Worm (Caenorhabditis elegans) whole organism, L4 larva: ENCODE measurements around the gene F59F4.3.

Experiments used
- F26F4.8 ChIP-seq: fragments of 200-800 bp; sonication (Bioruptor generic); conservative IDR thresholded peaks from 2 replicates; pipeline ENCODE4 v1.3.6; 2022; ENCODE audit warnings: missing genetic modification characterization, missing compliant biosample characterization
- F37D6.2 ChIP-seq: sonication (generic microtip); optimal IDR thresholded peaks from 2 replicates; lab custom pipeline; 2016; ENCODE audit warnings: mild to moderate bottlenecking, missing genetic modification characterization, missing compliant biosample characterization
- F44E2.7 ChIP-seq: fragments of 200-800 bp; sonication (Bioruptor generic); IDR thresholded peaks from 2 replicates; pipeline ENCODE4 v2.1.2; 2022; ENCODE audit warnings: missing genetic modification characterization, missing compliant biosample characterization
- R02D3.7 ChIP-seq: fragments of 150-350 bp; sonication (generic microtip); optimal IDR thresholded peaks from 3 replicates; lab custom pipeline; 2014; ENCODE audit warnings: missing biosample characterization, missing genetic modification characterization
- T20F7.1 ChIP-seq: fragments of 200-800 bp; sonication (Bioruptor generic); optimal IDR thresholded peaks from 2 replicates; lab custom pipeline; 2018; ENCODE audit warnings: mild to moderate bottlenecking, missing genetic modification characterization, missing compliant biosample characterization
- T26A8.4 ChIP-seq: fragments of 200-800 bp; sonication (Bioruptor generic); IDR thresholded peaks from 2 replicates; pipeline ENCODE4 v1.3.6; 2022; ENCODE audit warnings: missing genetic modification characterization, missing compliant biosample characterization
- Y75B8A.6 ChIP-seq: fragments of 200-800 bp; sonication (Bioruptor generic); IDR thresholded peaks from 2 replicates; pipeline ENCODE4 v1.3.6; 2022; ENCODE audit warnings: missing genetic modification reagents, missing genetic modification characterization, missing compliant biosample characterization
- aha-1 ChIP-seq: fragments of 150-350 bp; peaks from one replicate; lab custom pipeline; 2014; ENCODE audit warnings: missing biosample characterization, missing genetic modification characterization
- ama-1 ChIP-seq: fragments of 150-350 bp; optimal IDR thresholded peaks from 2 replicates; lab custom pipeline; 2014; ENCODE audit warnings: inconsistent platforms, mixed read lengths
- attf-4 ChIP-seq: sonication (generic microtip); optimal IDR thresholded peaks from 3 replicates; lab custom pipeline; 2017; ENCODE audit warnings: missing biosample characterization, missing genetic modification characterization
- ceh-20 ChIP-seq: fragments of 200-800 bp; sonication (Bioruptor generic); IDR thresholded peaks from 2 replicates; pipeline ENCODE4 v1.3.6; 2022; ENCODE audit warnings: missing genetic modification reagents, missing genetic modification characterization, missing compliant biosample characterization
- ceh-82 ChIP-seq: sonication (generic microtip); optimal IDR thresholded peaks from 2 replicates; lab custom pipeline; 2017; ENCODE audit warnings: missing biosample characterization, missing genetic modification characterization
- cey-2 ChIP-seq: sonication (generic microtip); optimal IDR thresholded peaks from 3 replicates; lab custom pipeline; 2017; ENCODE audit warnings: missing genetic modification characterization, mild to moderate bottlenecking, missing compliant biosample characterization, antibody characterized with exemption, borderline replicate concordance; ENCODE audit not compliant: insufficient read depth
- daf-19 ChIP-seq: fragments of 200-800 bp; sonication (Bioruptor generic); conservative IDR thresholded peaks from 2 replicates; pipeline ENCODE4 v1.3.6; 2022; ENCODE audit warnings: missing genetic modification characterization, missing compliant biosample characterization
- daf-8 ChIP-seq: fragments of 200-800 bp; sonication (Bioruptor generic); IDR thresholded peaks from 2 replicates; pipeline ENCODE4 v1.3.6; 2022; ENCODE audit warnings: missing genetic modification characterization, missing compliant biosample characterization
- dmd-6 ChIP-seq: fragments of 200-800 bp; sonication (Bioruptor generic); IDR thresholded peaks from 2 replicates; pipeline ENCODE4 v1.3.6; 2022; ENCODE audit warnings: missing genetic modification reagents, missing genetic modification characterization, missing compliant biosample characterization
- duxl-1 ChIP-seq: sonication (generic microtip); optimal IDR thresholded peaks from 2 replicates; lab custom pipeline; 2016; ENCODE audit warnings: mild to moderate bottlenecking, missing genetic modification characterization, moderate library complexity, missing compliant biosample characterization; ENCODE audit not compliant: poor library complexity
- egl-43 ChIP-seq: fragments of 200-800 bp; sonication (Bioruptor generic); IDR thresholded peaks from 2 replicates; pipeline ENCODE4 v1.3.6; 2022; ENCODE audit warnings: missing genetic modification reagents, missing genetic modification characterization, missing compliant biosample characterization
- fos-1 ChIP-seq: fragments of 150-350 bp; optimal IDR thresholded peaks from 2 replicates; lab custom pipeline; 2014; ENCODE audit warnings: missing biosample characterization, missing genetic modification characterization
- hlh-11 ChIP-seq: fragments of 200-800 bp; sonication (Bioruptor generic); optimal IDR thresholded peaks from 2 replicates; lab custom pipeline; 2018; ENCODE audit warnings: mild to moderate bottlenecking, missing genetic modification characterization, missing compliant biosample characterization
- hlh-30 ChIP-seq: sonication (generic microtip); optimal IDR thresholded peaks from 2 replicates; lab custom pipeline; 2017; ENCODE audit warnings: antibody characterized with exemption, mild to moderate bottlenecking, missing genetic modification characterization, missing compliant biosample characterization; ENCODE audit not compliant: insufficient read depth
- lin-13 ChIP-seq: fragments of 150-350 bp; optimal IDR thresholded peaks from 2 replicates; lab custom pipeline; 2014; ENCODE audit warnings: missing biosample characterization, missing genetic modification reagents, missing genetic modification characterization
- lir-3 ChIP-seq: sonication (generic microtip); optimal IDR thresholded peaks from 2 replicates; lab custom pipeline; 2016; ENCODE audit warnings: mild to moderate bottlenecking, missing genetic modification characterization, missing compliant biosample characterization
- madf-5 ChIP-seq, 2 experiments: fragments of 200-800 bp; sonication (Bioruptor generic); IDR thresholded peaks; 2 replicates each; pipeline ENCODE4 v1.3.6; 2022; ENCODE audit warnings: missing compliant biosample characterization in 2 of 2, missing genetic modification characterization in 2 of 2
- madf-9 ChIP-seq: fragments of 200-800 bp; sonication (Bioruptor generic); conservative IDR thresholded peaks from 2 replicates; pipeline ENCODE4 v1.3.6; 2022; ENCODE audit warnings: missing genetic modification reagents, missing genetic modification characterization, missing compliant biosample characterization
- mdt-29 ChIP-seq: fragments of 200-800 bp; sonication (Bioruptor generic); IDR thresholded peaks from 2 replicates; pipeline ENCODE4 v1.3.6; 2022; ENCODE audit warnings: missing genetic modification reagents, missing genetic modification characterization, missing compliant biosample characterization
- mep-1 ChIP-seq: fragments of 150-350 bp; sonication (generic microtip); optimal IDR thresholded peaks from 3 replicates; lab custom pipeline; 2014; ENCODE audit warnings: missing biosample characterization, missing genetic modification characterization
- mxl-3 ChIP-seq: fragments of 200-800 bp; sonication (Bioruptor generic); optimal IDR thresholded peaks from 2 replicates; lab custom pipeline; 2018; ENCODE audit warnings: mild to moderate bottlenecking, missing genetic modification characterization, missing compliant biosample characterization
- nhr-11 ChIP-seq: fragments of 150-350 bp; optimal IDR thresholded peaks from 2 replicates; lab custom pipeline; 2014; ENCODE audit warnings: missing biosample characterization, missing genetic modification characterization
- nhr-111 ChIP-seq: fragments of 200-800 bp; sonication (Bioruptor generic); optimal IDR thresholded peaks from 2 replicates; lab custom pipeline; 2018; ENCODE audit warnings: mild to moderate bottlenecking, missing genetic modification characterization, missing compliant biosample characterization
- nhr-28 ChIP-seq: fragments of 150-350 bp; optimal IDR thresholded peaks from 2 replicates; lab custom pipeline; 2014; ENCODE audit warnings: missing biosample characterization, missing genetic modification characterization
- nhr-41 ChIP-seq: fragments of 200-800 bp; sonication (Bioruptor generic); IDR thresholded peaks from 2 replicates; pipeline ENCODE4 v1.3.6; 2022; ENCODE audit warnings: missing genetic modification reagents, missing genetic modification characterization, missing compliant biosample characterization
- nhr-48 ChIP-seq: sonication (generic microtip); optimal IDR thresholded peaks from 2 replicates; lab custom pipeline; 2016; ENCODE audit warnings: mild to moderate bottlenecking, missing genetic modification characterization, missing compliant biosample characterization
- nhr-6 ChIP-seq: fragments of 150-350 bp; optimal IDR thresholded peaks from 2 replicates; lab custom pipeline; 2014; ENCODE audit warnings: missing biosample characterization, missing genetic modification characterization
- pha-4 ChIP-seq, 2 experiments: fragments of 150-350 bp in 1 of 2; fragments of 200-800 bp in 1 of 2; sonication (Bioruptor generic) in 1 of 2; IDR thresholded peaks in 1 of 2; optimal IDR thresholded peaks in 1 of 2; 2 replicates each; pipeline versions ENCODE4 v1.3.6 to Lab custom; 2014 to 2022; ENCODE audit warnings: missing genetic modification characterization in 2 of 2, missing genetic modification reagents in 2 of 2, missing biosample characterization in 1 of 2, missing compliant biosample characterization in 1 of 2
- php-3 ChIP-seq: fragments of 200-800 bp; sonication (Bioruptor generic); IDR thresholded peaks from 2 replicates; pipeline ENCODE4 v1.3.6; 2022; ENCODE audit warnings: missing genetic modification reagents, missing genetic modification characterization, missing compliant biosample characterization
- saeg-2 ChIP-seq: fragments of 200-800 bp; sonication (Bioruptor generic); IDR thresholded peaks from 2 replicates; pipeline ENCODE4 v1.3.6; 2022; ENCODE audit warnings: missing genetic modification reagents, missing genetic modification characterization, missing compliant biosample characterization
- set-16 ChIP-seq: fragments of 200-800 bp; sonication (Bioruptor generic); IDR thresholded peaks from 2 replicates; pipeline ENCODE4 v1.3.6; 2022; ENCODE audit warnings: missing genetic modification reagents, missing genetic modification characterization, missing compliant biosample characterization
- snpc-1.2 ChIP-seq: fragments of 200-800 bp; sonication (Bioruptor generic); IDR thresholded peaks from 2 replicates; pipeline ENCODE4 v1.3.6; 2022; ENCODE audit warnings: missing genetic modification reagents, missing genetic modification characterization, missing compliant biosample characterization
- spr-1 ChIP-seq: sonication (generic microtip); optimal IDR thresholded peaks from 2 replicates; lab custom pipeline; 2016; ENCODE audit warnings: mild to moderate bottlenecking, missing genetic modification characterization, missing compliant biosample characterization
- vab-7 ChIP-seq: fragments of 200-800 bp; sonication (Bioruptor generic); IDR thresholded peaks from 2 replicates; pipeline ENCODE4 v1.3.6; 2022; ENCODE audit warnings: missing genetic modification reagents, missing genetic modification characterization, missing compliant biosample characterization
- zag-1 ChIP-seq: fragments of 150-350 bp; optimal IDR thresholded peaks from 2 replicates; lab custom pipeline; 2014; ENCODE audit warnings: missing biosample characterization, missing genetic modification characterization
- zfp-3 ChIP-seq: fragments of 200-800 bp; sonication (Bioruptor generic); conservative IDR thresholded peaks from 2 replicates; pipeline ENCODE4 v1.3.6; 2022; ENCODE audit warnings: missing genetic modification reagents, missing genetic modification characterization, missing compliant biosample characterization
- zip-2 ChIP-seq: fragments of 150-350 bp; optimal IDR thresholded peaks from 2 replicates; lab custom pipeline; 2014; ENCODE audit warnings: missing biosample characterization, missing genetic modification characterization
- ztf-11 ChIP-seq: fragments of 150-350 bp; optimal IDR thresholded peaks from 2 replicates; lab custom pipeline; 2014; ENCODE audit warnings: missing biosample characterization, missing genetic modification characterization
- ztf-7 ChIP-seq: fragments of 150-350 bp; optimal IDR thresholded peaks from 2 replicates; lab custom pipeline; 2014; ENCODE audit warnings: missing biosample characterization, missing genetic modification characterization

The F59F4.3 gene

ce11 chrX:15887989-15888388 is 40.6 kb upstream of the F59F4.3 start:
- TF ChIP-seq vab-7 (GFP tag; lab: Robert Waterston, UW) = no peak
- no peak for TF ChIP-seq nhr-111 (GFP tag; lab: Kevin White, UChicago)
- no peak for TF ChIP-seq F37D6.2 (tag; lab: Kevin White, UChicago)
- no peak for TF ChIP-seq madf-9
- TF ChIP-seq ama-1 (lab: Kevin White, UChicago) = no peak
- no peak for TF ChIP-seq php-3
- TF ChIP-seq lin-13 = no peak
- no peak for TF ChIP-seq snpc-1.2
- no peak for TF ChIP-seq madf-5 (GFP tag; IDR thresholded peaks at IDR 0.05; lab: Robert Waterston, UW)
- TF ChIP-seq lir-3 = no peak
- no peak for TF ChIP-seq zip-2 (tag; lab: Kevin White, UChicago)
- TF ChIP-seq fos-1 (tag; lab: Kevin White, UChicago) = no peak
- no peak for TF ChIP-seq mep-1 (tag; lab: Kevin White, UChicago)

ce11 chrX:15887495-15887894 is 40.1 kb upstream of the F59F4.3 start, which contains the start of gene F53H4.3:
F53H4.3 (minus strand) TSS chrX:15887595.
- TF ChIP-seq lir-3 (no peak), zip-2 (tag; lab: Kevin White, UChicago) (no peak), T20F7.1 (GFP tag; lab: Kevin White, UChicago) (no peak), nhr-111 (GFP tag; lab: Kevin White, UChicago) (no peak), daf-8 (GFP tag; lab: Robert Waterston, UW) (no peak), R02D3.7 (tag; lab: Kevin White, UChicago) (no peak), Y75B8A.6 (no peak), pha-4 (GFP tag; IDR thresholded peaks at IDR 0.05; lab: Robert Waterston, UW) (no peak), pha-4 (tag; optimal IDR thresholded peaks at IDR 0.05; lab: Kevin White, UChicago) (no peak), ceh-82 (tag; lab: Kevin White, UChicago) (no peak)

ce11 chrX:15884478-15884877 is 37.1 kb upstream of the F59F4.3 start:
- TF ChIP-seq ztf-7 (no peak), nhr-11 (tag; lab: Kevin White, UChicago) (no peak), nhr-6 (tag; lab: Kevin White, UChicago) (no peak), T20F7.1 (GFP tag; lab: Kevin White, UChicago) (no peak), saeg-2 (GFP tag; lab: Robert Waterston, UW) (no peak), duxl-1 (tag; lab: Kevin White, UChicago) (no peak), cey-2 (tag; lab: Kevin White, UChicago) (no peak), daf-8 (GFP tag; lab: Robert Waterston, UW) (no peak), ceh-20 (GFP tag; lab: Robert Waterston, UW) (no peak), T26A8.4 (no peak), hlh-30 (tag; lab: Kevin White, UChicago) (no peak), zfp-3 (no peak), snpc-1.2 (no peak), egl-43 (no peak), nhr-48 (tag; lab: Kevin White, UChicago) (no peak), mxl-3 (GFP tag; lab: Kevin White, UChicago) (no peak)

ce11 chrX:15881027-15881426 is 33.6 kb upstream of the F59F4.3 start:
- TF ChIP-seq ztf-11 (tag; lab: Kevin White, UChicago) (no peak), daf-19 (no peak), nhr-28 (no peak), mdt-29 (GFP tag; lab: Robert Waterston, UW) (no peak), hlh-30 (tag; lab: Kevin White, UChicago) (peak; percentile 14), nhr-6 (tag; lab: Kevin White, UChicago) (no peak), hlh-11 (tag; lab: Kevin White, UChicago) (peak; percentile 21), nhr-41 (GFP tag; lab: Robert Waterston, UW) (no peak), F44E2.7 (GFP tag; lab: Robert Waterston, UW) (no peak), F26F4.8 (GFP tag; lab: Robert Waterston, UW) (no peak), spr-1 (tag; lab: Kevin White, UChicago) (no peak), attf-4 (tag; lab: Kevin White, UChicago) (no peak), dmd-6 (no peak), aha-1 (tag; lab: Kevin White, UChicago) (peak; percentile 81), php-3 (no peak), pha-4 (GFP tag; IDR thresholded peaks at IDR 0.05; lab: Robert Waterston, UW) (peak; percentile 56; the same call in 1 of the 2 replicates), pha-4 (tag; optimal IDR thresholded peaks at IDR 0.05; lab: Kevin White, UChicago) (no peak), set-16 (GFP tag; lab: Robert Waterston, UW) (peak; percentile 89), mxl-3 (GFP tag; lab: Kevin White, UChicago) (no peak), zag-1 (tag; lab: Kevin White, UChicago) (no peak)
